Worm (Caenorhabditis elegans) whole organism, young adult: Measurements from ENCODE around the gene ram-5.

Experiments
- C17E4.6 ChIP-seq: fragments of 200-800 bp; sonication (Bioruptor generic); IDR thresholded peaks from 2 replicates; pipeline ENCODE4 v1.3.6; 2022; ENCODE audit warnings: missing genetic modification reagents, missing genetic modification characterization, missing compliant biosample characterization
- F33H1.4 ChIP-seq: fragments of 200-800 bp; sonication (Bioruptor generic); IDR thresholded peaks from 2 replicates; pipeline ENCODE4 v1.3.6; 2022; ENCODE audit warnings: missing genetic modification reagents, missing genetic modification characterization, missing compliant biosample characterization
- F39B2.1 ChIP-seq: fragments of 200-800 bp; sonication (Bioruptor generic); IDR thresholded peaks from 2 replicates; pipeline ENCODE4 v1.3.6; 2022; ENCODE audit warnings: missing genetic modification reagents, missing genetic modification characterization, missing compliant biosample characterization
- F57A8.1 ChIP-seq: fragments of 200-800 bp; sonication (Bioruptor generic); optimal IDR thresholded peaks from 2 replicates; lab custom pipeline; 2018; ENCODE audit warnings: mild to moderate bottlenecking, missing genetic modification characterization, moderate library complexity, missing compliant biosample characterization
- Y53G8AR.9 ChIP-seq: fragments of 200-800 bp; sonication (Bioruptor generic); conservative IDR thresholded peaks from 2 replicates; pipeline ENCODE4 v1.3.6; 2022; ENCODE audit warnings: missing genetic modification reagents, missing genetic modification characterization, missing compliant biosample characterization
- Y67H2A.10 ChIP-seq: fragments of 200-800 bp; sonication (Bioruptor generic); conservative IDR thresholded peaks from 2 replicates; pipeline ENCODE4 v1.3.6; 2022; ENCODE audit warnings: missing genetic modification reagents, missing genetic modification characterization, missing compliant biosample characterization
- Y95B8A.8 ChIP-seq: fragments of 200-800 bp; sonication (Bioruptor generic); IDR thresholded peaks from 2 replicates; pipeline ENCODE4 v1.3.6; 2022; ENCODE audit warnings: missing genetic modification reagents, missing genetic modification characterization, missing compliant biosample characterization
- aptf-2 ChIP-seq: fragments of 200-800 bp; sonication (Bioruptor generic); conservative IDR thresholded peaks from 2 replicates; pipeline ENCODE4 v1.3.6; 2022; ENCODE audit warnings: missing genetic modification reagents, missing genetic modification characterization, missing compliant biosample characterization
- athp-1 ChIP-seq: sonication (generic microtip); optimal IDR thresholded peaks from 2 replicates; lab custom pipeline; 2017; ENCODE audit warnings: mild to moderate bottlenecking, missing genetic modification characterization, missing compliant biosample characterization
- attf-5 ChIP-seq: fragments of 200-800 bp; sonication (Bioruptor generic); optimal IDR thresholded peaks from 2 replicates; lab custom pipeline; 2018; ENCODE audit warnings: mild to moderate bottlenecking, missing genetic modification characterization, missing compliant biosample characterization
- bed-1 ChIP-seq: fragments of 200-800 bp; sonication (Bioruptor generic); IDR thresholded peaks from 2 replicates; pipeline ENCODE4 v1.3.6; 2022; ENCODE audit warnings: missing genetic modification reagents, missing genetic modification characterization, missing compliant biosample characterization
- bed-2 ChIP-seq: fragments of 200-800 bp; sonication (Bioruptor generic); IDR thresholded peaks from 2 replicates; pipeline ENCODE4 v1.3.6; 2022; ENCODE audit warnings: missing genetic modification reagents, missing genetic modification characterization, missing compliant biosample characterization
- cebp-1 ChIP-seq, 2 experiments: fragments of 200-800 bp in 1 of 2; sonication (Bioruptor generic) in 1 of 2; sonication (generic microtip) in 1 of 2; IDR thresholded peaks in 1 of 2; optimal IDR thresholded peaks in 1 of 2; 2 replicates each; pipeline versions ENCODE4 v1.3.6 to Lab custom; 2017 to 2022; ENCODE audit warnings: missing compliant biosample characterization in 2 of 2, missing genetic modification characterization in 2 of 2, mild to moderate bottlenecking in 1 of 2, missing genetic modification reagents in 1 of 2, moderate library complexity in 1 of 2
- ceh-91 ChIP-seq: fragments of 200-800 bp; sonication (Bioruptor generic); IDR thresholded peaks from 2 replicates; pipeline ENCODE4 v1.3.6; 2022; ENCODE audit warnings: missing genetic modification reagents, missing genetic modification characterization, missing compliant biosample characterization
- die-1 ChIP-seq: sonication (generic microtip); optimal IDR thresholded peaks from 2 replicates; lab custom pipeline; 2016; ENCODE audit warnings: missing genotype, mild to moderate bottlenecking, missing genetic modification characterization, missing compliant biosample characterization
- dpl-1 ChIP-seq: fragments of 150-350 bp; optimal IDR thresholded peaks from 2 replicates; lab custom pipeline; 2014; ENCODE audit warnings: missing biosample characterization, missing genetic modification reagents, missing genetic modification characterization
- ets-4 ChIP-seq: fragments of 200-800 bp; sonication (Bioruptor generic); optimal IDR thresholded peaks from 2 replicates; lab custom pipeline; 2018; ENCODE audit warnings: mild to moderate bottlenecking, missing genetic modification characterization, missing compliant biosample characterization
- let-607 ChIP-seq, 2 experiments: fragments of 200-800 bp in 1 of 2; sonication (Bioruptor generic) in 1 of 2; sonication (generic microtip) in 1 of 2; optimal IDR thresholded peaks; 2 replicates each; lab custom pipeline; 2016 to 2018; ENCODE audit warnings: mild to moderate bottlenecking in 2 of 2, missing compliant biosample characterization in 2 of 2, missing genetic modification characterization in 2 of 2, moderate library complexity in 2 of 2, missing genotype in 1 of 2
- lin-26 ChIP-seq: fragments of 200-800 bp; sonication (Bioruptor generic); IDR thresholded peaks from 2 replicates; pipeline ENCODE4 v1.3.6; 2022; ENCODE audit warnings: missing genetic modification reagents, missing genetic modification characterization, missing compliant biosample characterization
- lin-35 ChIP-seq, 3 experiments: fragments of 150-350 bp in 2 of 3; sonication (generic microtip) in 1 of 3; optimal IDR thresholded peaks; 2 replicates each; lab custom pipeline; 2014 to 2018; ENCODE audit warnings: missing biosample characterization in 3 of 3, missing genetic modification characterization in 3 of 3, missing genetic modification reagents in 3 of 3
- lin-40 ChIP-seq: sonication (generic microtip); optimal IDR thresholded peaks from 2 replicates; lab custom pipeline; 2016; ENCODE audit warnings: missing genetic modification characterization, mild to moderate bottlenecking, missing compliant biosample characterization, missing genotype, missing genetic modification reagents
- lir-1 ChIP-seq: fragments of 200-800 bp; sonication (Bioruptor generic); conservative IDR thresholded peaks from 2 replicates; pipeline ENCODE4 v1.3.6; 2022; ENCODE audit warnings: missing genetic modification reagents, missing genetic modification characterization, missing compliant biosample characterization
- madf-3 ChIP-seq: fragments of 200-800 bp; sonication (Bioruptor generic); IDR thresholded peaks from 2 replicates; pipeline ENCODE4 v1.3.6; 2022; ENCODE audit warnings: missing genetic modification reagents, missing genetic modification characterization, missing compliant biosample characterization
- madf-8 ChIP-seq: fragments of 200-800 bp; sonication (Bioruptor generic); conservative IDR thresholded peaks from 2 replicates; pipeline ENCODE4 v1.3.6; 2022; ENCODE audit warnings: missing genetic modification reagents, missing genetic modification characterization, missing compliant biosample characterization
- nhr-80 ChIP-seq: sonication (generic microtip); optimal IDR thresholded peaks from 2 replicates; lab custom pipeline; 2016; ENCODE audit warnings: missing genetic modification characterization, missing compliant biosample characterization
- nhr-90 ChIP-seq: sonication (generic microtip); optimal IDR thresholded peaks from 2 replicates; lab custom pipeline; 2016; ENCODE audit warnings: missing genotype, mild to moderate bottlenecking, missing genetic modification characterization, missing compliant biosample characterization
- pha-4 ChIP-seq: fragments of 150-350 bp; sonication (generic microtip); optimal IDR thresholded peaks from 2 replicates; lab custom pipeline; 2014; ENCODE audit warnings: missing biosample characterization, missing genetic modification reagents, missing genetic modification characterization
- rcor-1 ChIP-seq: fragments of 200-800 bp; sonication (Bioruptor generic); IDR thresholded peaks from 2 replicates; pipeline ENCODE4 v1.3.6; 2022; ENCODE audit warnings: missing genetic modification reagents, missing genetic modification characterization, missing compliant biosample characterization
- rec-8 ChIP-seq, 2 experiments: sonication (generic microtip); optimal IDR thresholded peaks; 2 replicates each; lab custom pipeline; 2016; ENCODE audit warnings: mild to moderate bottlenecking in 2 of 2, missing genetic modification characterization in 2 of 2, missing genetic modification reagents in 2 of 2, missing genotype in 2 of 2, missing biosample characterization in 1 of 2, missing compliant biosample characterization in 1 of 2, moderate library complexity in 1 of 2
- rpc-1 ChIP-seq, 2 experiments: fragments of 150-350 bp in 1 of 2; sonication (generic microtip) in 1 of 2; optimal IDR thresholded peaks; 2 replicates each; lab custom pipeline; 2014 to 2018; ENCODE audit warnings: missing biosample characterization in 1 of 2, missing genetic modification characterization in 1 of 2, missing genetic modification reagents in 1 of 2, missing genotype in 1 of 2
- sdz-38 ChIP-seq: sonication (generic microtip); optimal IDR thresholded peaks from 2 replicates; lab custom pipeline; 2016; ENCODE audit warnings: missing genotype, missing genetic modification characterization, missing compliant biosample characterization
- snpc-1.1 ChIP-seq: sonication (generic microtip); optimal IDR thresholded peaks from 2 replicates; lab custom pipeline; 2017; ENCODE audit warnings: missing genetic modification characterization, mild to moderate bottlenecking, missing compliant biosample characterization, antibody characterized with exemption, moderate library complexity, missing genotype, missing genetic modification reagents; ENCODE audit not compliant: insufficient read depth
- snpc-4 ChIP-seq, 5 experiments: fragments of 150-350 bp in 1 of 5; sonication (generic microtip) in 4 of 5; optimal IDR thresholded peaks; 2 replicates each; lab custom pipeline; 2014 to 2018; ENCODE audit warnings: missing genetic modification characterization in 5 of 5, missing biosample characterization in 3 of 5, antibody characterized with exemption in 2 of 5, mild to moderate bottlenecking in 2 of 5, missing compliant biosample characterization in 2 of 5, missing genotype in 2 of 5, moderate library complexity in 2 of 5, missing genetic modification reagents in 1 of 5
- somi-1 ChIP-seq: fragments of 200-800 bp; sonication (Bioruptor generic); optimal IDR thresholded peaks from 2 replicates; lab custom pipeline; 2018; ENCODE audit warnings: mild to moderate bottlenecking, missing genetic modification characterization, missing compliant biosample characterization
- xnd-1 ChIP-seq: sonication (generic microtip); optimal IDR thresholded peaks from 2 replicates; lab custom pipeline; 2016; ENCODE audit warnings: missing genotype, missing genetic modification reagents, missing genetic modification characterization, missing compliant biosample characterization
- zfh-2 ChIP-seq: fragments of 200-800 bp; sonication (Bioruptor generic); conservative IDR thresholded peaks from 2 replicates; pipeline ENCODE4 v1.3.6; 2022; ENCODE audit warnings: missing genetic modification reagents, missing genetic modification characterization, missing compliant biosample characterization
- ztf-22 ChIP-seq: fragments of 200-800 bp; sonication (Bioruptor generic); optimal IDR thresholded peaks from 2 replicates; lab custom pipeline; 2018; ENCODE audit warnings: mild to moderate bottlenecking, missing genetic modification characterization, moderate library complexity, missing compliant biosample characterization

The ram-5 gene

ce11 chrX:14508823-14509259, 41.1 kb upstream of the ram-5 start:
- TF ChIP-seq lin-40 (tag; lab: Kevin White, UChicago) = peak; percentile 20
- TF ChIP-seq rcor-1 (GFP tag; lab: Robert Waterston, UW) = no peak
- peak; percentile 15 for TF ChIP-seq nhr-80 (tag; lab: Kevin White, UChicago)
- TF ChIP-seq ceh-91 (GFP tag; lab: Robert Waterston, UW) = no peak
- TF ChIP-seq let-607 (tag; optimal IDR thresholded peaks at IDR 0.05; lab: Kevin White, UChicago) = no peak
- no peak for TF ChIP-seq cebp-1 (GFP tag; IDR thresholded peaks at IDR 0.05; lab: Robert Waterston, UW)
- TF ChIP-seq cebp-1 (tag; optimal IDR thresholded peaks at IDR 0.05; lab: Kevin White, UChicago) = peak; percentile 45
- TF ChIP-seq pha-4 = no peak
- no peak for TF ChIP-seq lir-1
- no peak for TF ChIP-seq F33H1.4
- TF ChIP-seq somi-1 (GFP tag; lab: Kevin White, UChicago) = peak; percentile 39
- 0 out of 2 replicates have a peak, but pooled peaks have one; percentile 18 for TF ChIP-seq zfh-2 (GFP tag; lab: Robert Waterston, UW)
- no peak for TF ChIP-seq attf-5

ce11 chrX:14510358-14510757, 39.6 kb upstream of the ram-5 start:
- no peak for TF ChIP-seq lin-35 (GFP tag; optimal IDR thresholded peaks at IDR 0.05; lab: Kevin White, UChicago)

- TF ChIP-seq somi-1 (GFP tag; lab: Kevin White, UChicago) (no peak), F39B2.1 (GFP tag; lab: Robert Waterston, UW) (no peak), rec-8 (tag; optimal IDR thresholded peaks at IDR 0.05; lab: Kevin White, UChicago) (no peak), ztf-22 (GFP tag; lab: Kevin White, UChicago) (no peak), snpc-1.1 (no peak), xnd-1 (tag; lab: Kevin White, UChicago) (no peak), F57A8.1 (GFP tag; lab: Kevin White, UChicago) (no peak), rpc-1 (optimal IDR thresholded peaks at IDR 0.05; lab: Kevin White, UChicago) (no peak), rpc-1 (tag; optimal IDR thresholded peaks at IDR 0.05; lab: Kevin White, UChicago) (no peak), madf-3 (GFP tag; lab: Robert Waterston, UW) (no peak), lin-35 (GFP tag; optimal IDR thresholded peaks at IDR 0.05; lab: Kevin White, UChicago) (no peak)
Observed at ce11 chrX:14512817-14513216, 37.1 kb upstream of the ram-5 start, which contains the start of gene fbxa-141. Gene fbxa-141, minus strand, starts transcription at chrX:14512917.

- TF ChIP-seq bed-1 (GFP tag; lab: Robert Waterston, UW) (no peak), nhr-80 (tag; lab: Kevin White, UChicago) (no peak), lin-26 (GFP tag; lab: Robert Waterston, UW) (no peak), dpl-1 (GFP tag; lab: Kevin White, UChicago) (no peak), Y95B8A.8 (GFP tag; lab: Robert Waterston, UW) (no peak), madf-8 (no peak), aptf-2 (GFP tag; lab: Robert Waterston, UW) (no peak), athp-1 (tag; lab: Kevin White, UChicago) (no peak), die-1 (tag; lab: Kevin White, UChicago) (no peak), Y67H2A.10 (no peak), ets-4 (GFP tag; lab: Kevin White, UChicago) (no peak), Y53G8AR.9 (GFP tag; lab: Robert Waterston, UW) (no peak), nhr-90 (tag; lab: Kevin White, UChicago) (no peak), C17E4.6 (GFP tag; lab: Robert Waterston, UW) (no peak), snpc-4 (GFP tag; optimal IDR thresholded peaks at IDR 0.05; lab: Kevin White, UChicago) (no peak), snpc-4 (tag; optimal IDR thresholded peaks at IDR 0.05; lab: Kevin White, UChicago) (no peak), sdz-38 (tag; lab: Kevin White, UChicago) (no peak), bed-2 (no peak), madf-3 (GFP tag; lab: Robert Waterston, UW) (no peak)
- TF ChIP-seq, all 124 proteins: peak for 0
Observed at ce11 chrX:14513462-14513861, 36.5 kb upstream of the ram-5 start.
